Worm (Caenorhabditis elegans) whole organism, young adult: ENCODE measurements around the gene set-20.

Source experiments
- D2030.7 ChIP-seq: fragments of 200-800 bp; sonication (Bioruptor generic); IDR thresholded peaks from 2 replicates; pipeline ENCODE4 v1.3.6; 2022; ENCODE audit warnings: missing genetic modification reagents, missing genetic modification characterization, missing compliant biosample characterization
- F10E7.11 ChIP-seq: sonication (generic microtip); optimal IDR thresholded peaks from 2 replicates; lab custom pipeline; 2017; ENCODE audit warnings: mild to moderate bottlenecking, missing genetic modification characterization, moderate library complexity, missing compliant biosample characterization
- F22D6.2 ChIP-seq: sonication (generic microtip); optimal IDR thresholded peaks from 2 replicates; lab custom pipeline; 2016; ENCODE audit warnings: mild to moderate bottlenecking, missing genetic modification characterization, missing compliant biosample characterization
- F39B2.1 ChIP-seq: fragments of 200-800 bp; sonication (Bioruptor generic); IDR thresholded peaks from 2 replicates; pipeline ENCODE4 v1.3.6; 2022; ENCODE audit warnings: missing genetic modification reagents, missing genetic modification characterization, missing compliant biosample characterization
- F49E8.2 ChIP-seq: sonication (generic microtip); optimal IDR thresholded peaks from 3 replicates; lab custom pipeline; 2017; ENCODE audit warnings: missing genetic modification characterization, mild to moderate bottlenecking, missing compliant biosample characterization, antibody characterized with exemption, moderate library complexity; ENCODE audit not compliant: insufficient read depth
- F52B5.7 ChIP-seq: sonication (generic microtip); optimal IDR thresholded peaks from 2 replicates; lab custom pipeline; 2016; ENCODE audit warnings: mild to moderate bottlenecking, missing genetic modification characterization, missing compliant biosample characterization
- F55B11.4 ChIP-seq: sonication (generic microtip); optimal IDR thresholded peaks from 2 replicates; lab custom pipeline; 2016; ENCODE audit warnings: missing compliant biosample characterization, missing genetic modification characterization, borderline replicate concordance; ENCODE audit not compliant: insufficient read depth
- Y53F4B.3 ChIP-seq: fragments of 200-800 bp; sonication (Bioruptor generic); IDR thresholded peaks from 2 replicates; pipeline ENCODE4 v1.3.6; 2022; ENCODE audit warnings: missing genetic modification reagents, missing genetic modification characterization, missing compliant biosample characterization
- ZK185.1 ChIP-seq: sonication (generic microtip); optimal IDR thresholded peaks from 2 replicates; lab custom pipeline; 2016; ENCODE audit warnings: mild to moderate bottlenecking, missing genetic modification characterization, missing compliant biosample characterization; ENCODE audit not compliant: poor library complexity, severe bottlenecking
- akir-1 ChIP-seq: fragments of 200-800 bp; sonication (Bioruptor generic); optimal IDR thresholded peaks from 2 replicates; lab custom pipeline; 2018; ENCODE audit warnings: mild to moderate bottlenecking, missing genetic modification characterization, moderate library complexity, missing compliant biosample characterization
- ama-1 ChIP-seq, 3 experiments: fragments of 150-350 bp in 1 of 3; sonication (generic microtip) in 2 of 3; optimal IDR thresholded peaks; 2 replicates each; lab custom pipeline; 2014 to 2018; ENCODE audit warnings: missing biosample characterization in 2 of 3, missing genetic modification characterization in 2 of 3, missing genetic modification reagents in 2 of 3
- aptf-3 ChIP-seq: fragments of 200-800 bp; sonication (Bioruptor generic); IDR thresholded peaks from 2 replicates; pipeline ENCODE4 v1.3.6; 2022; ENCODE audit warnings: missing genetic modification characterization, missing compliant biosample characterization
- attf-5 ChIP-seq: fragments of 200-800 bp; sonication (Bioruptor generic); optimal IDR thresholded peaks from 2 replicates; lab custom pipeline; 2018; ENCODE audit warnings: mild to moderate bottlenecking, missing genetic modification characterization, missing compliant biosample characterization
- cebp-1 ChIP-seq, 2 experiments: fragments of 200-800 bp in 1 of 2; sonication (Bioruptor generic) in 1 of 2; sonication (generic microtip) in 1 of 2; IDR thresholded peaks in 1 of 2; optimal IDR thresholded peaks in 1 of 2; 2 replicates each; pipeline versions ENCODE4 v1.3.6 to Lab custom; 2017 to 2022; ENCODE audit warnings: missing compliant biosample characterization in 2 of 2, missing genetic modification characterization in 2 of 2, mild to moderate bottlenecking in 1 of 2, missing genetic modification reagents in 1 of 2, moderate library complexity in 1 of 2
- ceh-27 ChIP-seq: fragments of 200-800 bp; sonication (Bioruptor generic); optimal IDR thresholded peaks from 2 replicates; lab custom pipeline; 2018; ENCODE audit warnings: mild to moderate bottlenecking, missing genetic modification characterization, moderate library complexity, missing compliant biosample characterization
- ceh-40 ChIP-seq: fragments of 200-800 bp; sonication (Bioruptor generic); IDR thresholded peaks from 2 replicates; pipeline ENCODE4 v1.3.6; 2022; ENCODE audit warnings: missing genetic modification characterization, missing compliant biosample characterization
- ceh-91 ChIP-seq: fragments of 200-800 bp; sonication (Bioruptor generic); IDR thresholded peaks from 2 replicates; pipeline ENCODE4 v1.3.6; 2022; ENCODE audit warnings: missing genetic modification reagents, missing genetic modification characterization, missing compliant biosample characterization
- chd-7 ChIP-seq: sonication (generic microtip); optimal IDR thresholded peaks from 2 replicates; lab custom pipeline; 2016; ENCODE audit warnings: mild to moderate bottlenecking, missing genetic modification characterization, moderate library complexity, missing compliant biosample characterization
- die-1 ChIP-seq: sonication (generic microtip); optimal IDR thresholded peaks from 2 replicates; lab custom pipeline; 2016; ENCODE audit warnings: missing genotype, mild to moderate bottlenecking, missing genetic modification characterization, missing compliant biosample characterization
- efl-1 ChIP-seq: fragments of 150-350 bp; optimal IDR thresholded peaks from 2 replicates; lab custom pipeline; 2014; ENCODE audit warnings: missing biosample characterization, missing genetic modification reagents, missing genetic modification characterization
- egrh-3 ChIP-seq: fragments of 200-800 bp; sonication (Bioruptor generic); IDR thresholded peaks from 2 replicates; pipeline ENCODE4 v1.3.6; 2022; ENCODE audit warnings: missing genetic modification reagents, missing genetic modification characterization, missing compliant biosample characterization
- ets-4 ChIP-seq: fragments of 200-800 bp; sonication (Bioruptor generic); optimal IDR thresholded peaks from 2 replicates; lab custom pipeline; 2018; ENCODE audit warnings: mild to moderate bottlenecking, missing genetic modification characterization, missing compliant biosample characterization
- him-1 ChIP-seq: sonication (generic microtip); optimal IDR thresholded peaks from 2 replicates; lab custom pipeline; 2016; ENCODE audit warnings: missing genotype, missing genetic modification reagents, missing genetic modification characterization, missing compliant biosample characterization
- hlh-12 ChIP-seq: sonication (generic microtip); optimal IDR thresholded peaks from 2 replicates; lab custom pipeline; 2016; ENCODE audit warnings: missing genetic modification characterization, missing compliant biosample characterization
- hmg-1.2 ChIP-seq: fragments of 200-800 bp; sonication (Bioruptor generic); IDR thresholded peaks from 2 replicates; pipeline ENCODE4 v1.3.6; 2022; ENCODE audit warnings: missing genetic modification reagents, missing genetic modification characterization, missing compliant biosample characterization
- lir-1 ChIP-seq: fragments of 200-800 bp; sonication (Bioruptor generic); conservative IDR thresholded peaks from 2 replicates; pipeline ENCODE4 v1.3.6; 2022; ENCODE audit warnings: missing genetic modification reagents, missing genetic modification characterization, missing compliant biosample characterization
- lsy-27 ChIP-seq: sonication (generic microtip); optimal IDR thresholded peaks from 2 replicates; lab custom pipeline; 2017; ENCODE audit warnings: missing genetic modification characterization, mild to moderate bottlenecking, missing compliant biosample characterization, antibody characterized with exemption, missing genotype, borderline replicate concordance; ENCODE audit not compliant: insufficient read depth
- madf-8 ChIP-seq: fragments of 200-800 bp; sonication (Bioruptor generic); conservative IDR thresholded peaks from 2 replicates; pipeline ENCODE4 v1.3.6; 2022; ENCODE audit warnings: missing genetic modification reagents, missing genetic modification characterization, missing compliant biosample characterization
- mel-28 ChIP-seq: sonication (generic microtip); optimal IDR thresholded peaks from 2 replicates; lab custom pipeline; 2016; ENCODE audit warnings: borderline replicate concordance, mild to moderate bottlenecking, missing genetic modification characterization, missing compliant biosample characterization
- mes-4 ChIP-seq: sonication (generic microtip); optimal IDR thresholded peaks from 2 replicates; lab custom pipeline; 2016; ENCODE audit warnings: missing genotype, missing genetic modification characterization, missing compliant biosample characterization
- mxl-1 ChIP-seq: sonication (generic microtip); optimal IDR thresholded peaks from 2 replicates; lab custom pipeline; 2016; ENCODE audit warnings: missing genetic modification characterization, missing compliant biosample characterization
- nhr-179 ChIP-seq: sonication (generic microtip); optimal IDR thresholded peaks from 2 replicates; lab custom pipeline; 2016; ENCODE audit warnings: mild to moderate bottlenecking, missing genetic modification characterization, missing compliant biosample characterization
- nhr-27 ChIP-seq: fragments of 200-800 bp; sonication (Bioruptor generic); optimal IDR thresholded peaks from 2 replicates; lab custom pipeline; 2018; ENCODE audit warnings: mild to moderate bottlenecking, missing genetic modification characterization, moderate library complexity, missing compliant biosample characterization
- nhr-80 ChIP-seq: sonication (generic microtip); optimal IDR thresholded peaks from 2 replicates; lab custom pipeline; 2016; ENCODE audit warnings: missing genetic modification characterization, missing compliant biosample characterization
- rpc-1 ChIP-seq, 2 experiments: fragments of 150-350 bp in 1 of 2; sonication (generic microtip) in 1 of 2; optimal IDR thresholded peaks; 2 replicates each; lab custom pipeline; 2014 to 2018; ENCODE audit warnings: missing biosample characterization in 1 of 2, missing genetic modification characterization in 1 of 2, missing genetic modification reagents in 1 of 2, missing genotype in 1 of 2
- sptf-2 ChIP-seq: fragments of 200-800 bp; sonication (Bioruptor generic); optimal IDR thresholded peaks from 2 replicates; lab custom pipeline; 2018; ENCODE audit warnings: mild to moderate bottlenecking, missing genetic modification characterization, missing compliant biosample characterization
- tbx-9 ChIP-seq: sonication (generic microtip); optimal IDR thresholded peaks from 2 replicates; lab custom pipeline; 2016; ENCODE audit warnings: borderline replicate concordance, missing genetic modification characterization, inconsistent platforms, missing compliant biosample characterization
- unc-130 ChIP-seq: sonication (generic microtip); optimal IDR thresholded peaks from 2 replicates; lab custom pipeline; 2016; ENCODE audit warnings: missing genetic modification reagents, missing genetic modification characterization, missing compliant biosample characterization
- unc-62 ChIP-seq: fragments of 150-350 bp; optimal IDR thresholded peaks from 2 replicates; lab custom pipeline; 2014; ENCODE audit warnings: missing biosample characterization, missing genetic modification reagents, missing genetic modification characterization
- zfh-2 ChIP-seq: fragments of 200-800 bp; sonication (Bioruptor generic); conservative IDR thresholded peaks from 2 replicates; pipeline ENCODE4 v1.3.6; 2022; ENCODE audit warnings: missing genetic modification reagents, missing genetic modification characterization, missing compliant biosample characterization
- ztf-18 ChIP-seq: sonication (generic microtip); optimal IDR thresholded peaks from 2 replicates; lab custom pipeline; 2016; ENCODE audit warnings: missing genotype, mild to moderate bottlenecking, missing genetic modification characterization, missing compliant biosample characterization
- ztf-22 ChIP-seq: fragments of 200-800 bp; sonication (Bioruptor generic); optimal IDR thresholded peaks from 2 replicates; lab custom pipeline; 2018; ENCODE audit warnings: mild to moderate bottlenecking, missing genetic modification characterization, moderate library complexity, missing compliant biosample characterization
- ztf-3 ChIP-seq: fragments of 200-800 bp; sonication (Bioruptor generic); optimal IDR thresholded peaks from 2 replicates; lab custom pipeline; 2018; ENCODE audit warnings: mild to moderate bottlenecking, missing genetic modification characterization, missing compliant biosample characterization

set-20 gene

DNA sequence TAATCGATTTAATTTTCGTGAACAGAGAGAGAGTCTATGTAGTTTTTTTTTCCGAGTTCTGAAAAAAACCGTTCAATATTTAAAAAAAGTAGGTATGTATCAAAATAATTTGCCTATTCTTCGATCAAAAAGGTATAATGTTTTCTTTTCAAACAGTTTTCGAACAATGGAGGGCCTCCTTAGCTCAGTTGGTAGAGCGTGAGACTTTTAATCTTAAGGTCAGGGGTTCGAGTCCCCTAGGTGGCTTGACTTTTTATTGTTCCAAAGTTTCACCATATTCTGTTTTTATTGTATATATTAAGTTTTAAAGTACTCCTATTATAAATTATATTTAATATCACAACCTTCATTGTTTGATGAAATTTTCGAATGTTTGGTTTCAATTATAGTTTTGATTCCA is 27.5 kb upstream of the set-20 start (continued):
- TF ChIP-seq ztf-18 (tag; lab: Kevin White, UChicago) (peak; percentile 80), D2030.7 (GFP tag; lab: Robert Waterston, UW) (peak; percentile 87), tbx-9 (tag; lab: Kevin White, UChicago) (no peak), F52B5.7 (tag; lab: Kevin White, UChicago) (no peak), Y53F4B.3 (GFP tag; lab: Robert Waterston, UW) (peak; percentile 54; the same call in 1 of the 2 replicates), hlh-12 (tag; lab: Kevin White, UChicago) (peak; percentile 18), lsy-27 (tag; lab: Kevin White, UChicago) (peak; percentile 5), mes-4 (peak; percentile 71), cebp-1 (GFP tag; IDR thresholded peaks at IDR 0.05; lab: Robert Waterston, UW) (no peak), cebp-1 (tag; optimal IDR thresholded peaks at IDR 0.05; lab: Kevin White, UChicago) (peak; percentile 40), F39B2.1 (GFP tag; lab: Robert Waterston, UW) (no peak), egrh-3 (GFP tag; lab: Robert Waterston, UW) (no peak), ama-1 (optimal IDR thresholded peaks at IDR 0.05; lab: Kevin White, UChicago) (no peak), ama-1 (GFP tag; optimal IDR thresholded peaks at IDR 0.05; lab: Kevin White, UChicago) (peak; percentile 75 to 92), F22D6.2 (no peak), efl-1 (GFP tag; lab: Kevin White, UChicago) (no peak), him-1 (peak; percentile 97), lir-1 (GFP tag; lab: Robert Waterston, UW) (no peak; the same call in 1 of the 2 replicates), hmg-1.2 (GFP tag; lab: Robert Waterston, UW) (peak; percentile 74), ztf-22 (GFP tag; lab: Kevin White, UChicago) (no peak), mel-28 (no peak), ztf-3 (GFP tag; lab: Kevin White, UChicago) (no peak), unc-62 (no peak), sptf-2 (peak; percentile 93), attf-5 (GFP tag; lab: Kevin White, UChicago) (peak; percentile 68), nhr-179 (tag; lab: Kevin White, UChicago) (no peak), madf-8 (GFP tag; lab: Robert Waterston, UW) (no peak), aptf-3 (GFP tag; lab: Robert Waterston, UW) (0 out of 2 replicates have a peak, but pooled peaks have one; percentile 18), akir-1 (no peak), F10E7.11 (tag; lab: Kevin White, UChicago) (no peak), ceh-27 (GFP tag; lab: Kevin White, UChicago) (no peak), nhr-80 (tag; lab: Kevin White, UChicago) (peak; percentile 19), ets-4 (GFP tag; lab: Kevin White, UChicago) (no peak), F55B11.4 (tag; lab: Kevin White, UChicago) (no peak), zfh-2 (no peak), unc-130 (peak; percentile 73), die-1 (tag; lab: Kevin White, UChicago) (peak; percentile 95), chd-7 (tag; lab: Kevin White, UChicago) (peak; percentile 29), ceh-91 (GFP tag; lab: Robert Waterston, UW) (no peak), mxl-1 (tag; lab: Kevin White, UChicago) (peak; percentile 96), nhr-27 (tag; lab: Kevin White, UChicago) (peak; percentile 36), rpc-1 (optimal IDR thresholded peaks at IDR 0.05; lab: Kevin White, UChicago) (peak; percentile 94), rpc-1 (tag; optimal IDR thresholded peaks at IDR 0.05; lab: Kevin White, UChicago) (peak; percentile 100), ceh-40 (GFP tag; lab: Robert Waterston, UW) (peak; percentile 84), F49E8.2 (tag; lab: Kevin White, UChicago) (peak; percentile 15), ZK185.1 (tag; lab: Kevin White, UChicago) (peak; percentile 73)
